Worm (Caenorhabditis elegans): ENCODE data around the gene try-10.

DNA sequence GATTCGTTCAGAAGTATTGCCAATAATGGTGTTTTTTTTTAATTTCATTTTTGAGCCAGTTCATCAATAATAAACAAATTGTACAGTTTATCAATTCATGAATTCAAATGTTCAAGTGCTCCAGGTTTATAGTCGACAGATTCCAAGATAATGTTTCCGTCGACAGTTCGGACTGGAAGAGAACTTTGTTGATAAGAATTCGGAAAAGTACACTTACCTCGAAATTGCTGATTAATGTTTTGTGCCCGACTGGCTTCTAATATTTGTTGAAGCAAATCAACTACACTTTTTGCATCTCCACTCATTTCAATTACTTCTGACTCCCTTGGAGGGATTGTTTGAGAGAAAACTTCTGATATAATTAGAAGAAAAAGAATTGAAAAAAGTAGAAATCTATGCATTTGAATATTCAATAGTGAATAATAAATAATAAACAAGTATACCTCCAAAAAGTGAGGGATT is 36.1 kb upstream of the try-10 start, which contains the start of gene W07G4.8:
- TF ChIP-seq nhr-23 (tag; optimal IDR thresholded peaks at IDR 0.05) = no peak
- TF ChIP-seq nhr-25 (tag; optimal IDR thresholded peaks at IDR 0.05) = no peak
- TF ChIP-seq blmp-1 (tag; optimal IDR thresholded peaks at IDR 0.05; ENCODE audit: insufficient read depth) = no peak
- TF ChIP-seq lin-13 (GFP tag; optimal IDR thresholded peaks at IDR 0.05) = no peak
- TF ChIP-seq nhr-237 (tag; optimal IDR thresholded peaks at IDR 0.05) = no peak
